Worm (Caenorhabditis elegans) whole organism, midembryonic: ENCODE results near the gene hrpu-2.
"Not testable (repeated sequence)": the region's sequence is repeated elsewhere in the genome, so short reads cannot be mapped to it uniquely, and the experiment has no call there.

Experiments used
- T22C8.4 ChIP-seq: fragments of 200-800 bp; sonication (Bioruptor generic); IDR thresholded peaks from 2 replicates; pipeline ENCODE4 v1.3.6; 2022; ENCODE audit warnings: missing genetic modification characterization, missing compliant biosample characterization
- cog-1 ChIP-seq: sonication (generic microtip); optimal IDR thresholded peaks from 2 replicates; lab custom pipeline; 2016; ENCODE audit warnings: missing genetic modification characterization, missing compliant biosample characterization
- klf-2 ChIP-seq: fragments of 200-800 bp; sonication (Bioruptor generic); conservative IDR thresholded peaks from 2 replicates; pipeline ENCODE4 v1.3.6; 2022; ENCODE audit warnings: missing genetic modification reagents, missing genetic modification characterization, missing compliant biosample characterization
- med-1 ChIP-seq: sonication (generic microtip); optimal IDR thresholded peaks from 2 replicates; lab custom pipeline; 2017; ENCODE audit warnings: missing genetic modification characterization, mild to moderate bottlenecking, missing compliant biosample characterization, antibody characterized with exemption, missing genetic modification reagents; ENCODE audit not compliant: insufficient read depth
- tab-1 ChIP-seq: fragments of 200-800 bp; sonication (Bioruptor generic); IDR thresholded peaks from 2 replicates; pipeline ENCODE4 v1.3.6; 2022; ENCODE audit warnings: missing genetic modification characterization, missing compliant biosample characterization
- ztf-23 ChIP-seq: fragments of 200-800 bp; sonication (Bioruptor generic); IDR thresholded peaks from 2 replicates; pipeline ENCODE4 v1.3.6; 2022; ENCODE audit warnings: missing genetic modification reagents, missing genetic modification characterization, missing compliant biosample characterization
- ztf-29 ChIP-seq: fragments of 200-800 bp; sonication (Bioruptor generic); IDR thresholded peaks from 2 replicates; pipeline ENCODE4 v1.3.6; 2022; ENCODE audit warnings: missing genetic modification reagents, missing genetic modification characterization, missing compliant biosample characterization

DNA sequence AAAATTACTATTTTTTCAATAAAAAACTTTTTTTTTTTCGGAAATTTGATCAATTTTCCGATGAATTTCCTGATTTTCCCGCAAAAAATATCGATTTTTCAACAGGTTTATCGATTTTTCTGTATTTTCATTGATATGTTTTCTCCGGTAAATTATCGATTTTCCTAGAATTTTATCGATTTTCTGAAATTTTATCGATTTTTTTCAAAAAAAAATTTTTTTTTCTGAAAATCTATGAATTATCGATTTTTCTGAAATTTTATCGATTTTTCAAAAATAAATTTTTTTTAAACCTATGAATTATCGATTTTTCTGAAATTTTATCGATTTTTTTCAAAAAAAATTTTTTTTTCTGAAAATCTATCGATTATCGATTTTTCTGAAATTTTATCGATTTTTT lies 54.0 kb downstream of the hrpu-2 start:
- TF ChIP-seq med-1 (GFP tag; lab: Kevin White, UChicago); ztf-23; klf-2; tab-1 (GFP tag; lab: Robert Waterston, UW); cog-1; ztf-29 (GFP tag; lab: Robert Waterston, UW): not testable (repeated sequence)
- peak; percentile 96 for TF ChIP-seq T22C8.4 (GFP tag; lab: Robert Waterston, UW)
